Fruit fly (Drosophila melanogaster) whole organism, embryonic: ENCODE measurements around the gene CG12439.

ENCODE experiments used
- Ada2b ChIP-seq: fragments of 200-800 bp; sonication (Bioruptor generic); IDR thresholded peaks from 2 replicates; pipeline ENCODE4 v1.3.6; 2022; ENCODE audit warnings: missing biosample characterization, missing genetic modification characterization
- Blimp-1 ChIP-seq: fragments of 200-800 bp; sonication (Bioruptor generic); optimal IDR thresholded peaks from 3 replicates; lab custom pipeline; 2018; ENCODE audit warnings: missing biosample characterization, missing genetic modification characterization, mild to moderate bottlenecking, moderate library complexity, missing genetic modification reagents
- CG10366 ChIP-seq: fragments of 200-800 bp; sonication (Bioruptor generic); IDR thresholded peaks from 2 replicates; pipeline ENCODE4 v1.3.6; 2022; ENCODE audit warnings: missing biosample characterization, missing genetic modification characterization
- CG10462 ChIP-seq: fragments of 200-800 bp; sonication (Bioruptor generic); optimal IDR thresholded peaks from 2 replicates; lab custom pipeline; 2016; ENCODE audit warnings: missing biosample characterization, missing genetic modification characterization
- CG11093 ChIP-seq: fragments of 200-800 bp; sonication (Bioruptor generic); IDR thresholded peaks from 3 replicates; pipeline ENCODE4 v1.3.6; 2022; ENCODE audit warnings: missing biosample characterization, missing genetic modification characterization
- CG11695 ChIP-seq: fragments of 200-800 bp; sonication (Bioruptor generic); IDR thresholded peaks from 3 replicates; pipeline ENCODE4 v1.3.6; 2022; ENCODE audit warnings: missing biosample characterization, missing genetic modification characterization
- CG11696 ChIP-seq: fragments of 200-800 bp; sonication (Bioruptor generic); IDR thresholded peaks from 2 replicates; pipeline ENCODE4 v1.3.6; 2022; ENCODE audit warnings: missing biosample characterization, missing genetic modification characterization
- CG12659 ChIP-seq: fragments of 200-800 bp; sonication (Bioruptor generic); optimal IDR thresholded peaks from 3 replicates; lab custom pipeline; 2017; ENCODE audit warnings: mild to moderate bottlenecking, missing biosample characterization, missing genetic modification reagents, missing genetic modification characterization
- CG13624 ChIP-seq: fragments of 200-800 bp; sonication (Bioruptor generic); optimal IDR thresholded peaks from 2 replicates; lab custom pipeline; 2016; ENCODE audit warnings: missing biosample characterization, missing genetic modification characterization
- CG15601 ChIP-seq: fragments of 200-800 bp; sonication (Bioruptor generic); optimal IDR thresholded peaks from 3 replicates; lab custom pipeline; 2019; ENCODE audit warnings: missing biosample characterization, mild to moderate bottlenecking, missing genetic modification characterization, moderate library complexity
- CG2199 ChIP-seq: fragments of 200-800 bp; sonication (Bioruptor generic); IDR thresholded peaks from 3 replicates; pipeline ENCODE4 v1.3.6; 2022; ENCODE audit warnings: missing biosample characterization, missing genetic modification characterization
- CG2202 ChIP-seq: fragments of 200-800 bp; sonication (Bioruptor generic); optimal IDR thresholded peaks from 2 replicates; lab custom pipeline; 2018; ENCODE audit warnings: missing biosample characterization, mild to moderate bottlenecking, missing genetic modification characterization
- CG32767 ChIP-seq: fragments of 200-800 bp; sonication (Bioruptor generic); IDR thresholded peaks from 2 replicates; pipeline ENCODE4 v1.3.6; 2022; ENCODE audit warnings: missing biosample characterization, missing genetic modification characterization
- CG3281 ChIP-seq: fragments of 200-800 bp; sonication (Bioruptor generic); optimal IDR thresholded peaks from 3 replicates; lab custom pipeline; 2017; ENCODE audit warnings: missing biosample characterization, mild to moderate bottlenecking, missing genetic modification characterization
- CG4820 ChIP-seq: fragments of 200-800 bp; sonication (Bioruptor generic); optimal IDR thresholded peaks from 3 replicates; lab custom pipeline; 2016; ENCODE audit warnings: missing biosample characterization, missing genetic modification characterization
- CG5245 ChIP-seq: fragments of 200-800 bp; sonication (Bioruptor generic); optimal IDR thresholded peaks from 3 replicates; lab custom pipeline; 2016; ENCODE audit warnings: missing biosample characterization, missing genetic modification characterization
- CG9932 ChIP-seq: fragments of 200-800 bp; sonication (Bioruptor generic); IDR thresholded peaks from 2 replicates; pipeline ENCODE4 v1.3.6; 2022; ENCODE audit warnings: missing biosample characterization, missing genetic modification characterization
- Camta ChIP-seq: fragments of 200-800 bp; sonication (Bioruptor generic); optimal IDR thresholded peaks from 2 replicates; lab custom pipeline; 2016; ENCODE audit warnings: missing biosample characterization, missing genetic modification characterization
- Dek ChIP-seq: fragments of 200-800 bp; sonication (Bioruptor generic); optimal IDR thresholded peaks from 3 replicates; lab custom pipeline; 2019; ENCODE audit warnings: missing biosample characterization, mild to moderate bottlenecking, missing genetic modification characterization, moderate library complexity
- Ets65A ChIP-seq: fragments of 200-800 bp; sonication (Bioruptor generic); peaks from one replicate; lab custom pipeline; 2016; ENCODE audit warnings: missing biosample characterization, missing genetic modification characterization
- Hand ChIP-seq: fragments of 200-800 bp; sonication (Bioruptor generic); optimal IDR thresholded peaks from 2 replicates; lab custom pipeline; 2017; ENCODE audit warnings: mild to moderate bottlenecking, missing biosample characterization, missing genetic modification reagents, missing genetic modification characterization
- Hmx ChIP-seq: fragments of 200-800 bp; sonication (Bioruptor generic); optimal IDR thresholded peaks from 2 replicates; lab custom pipeline; 2016; ENCODE audit warnings: missing biosample characterization, missing genetic modification characterization
- NC2α ChIP-seq: fragments of 200-800 bp; sonication (Bioruptor generic); optimal IDR thresholded peaks from 2 replicates; lab custom pipeline; 2016; ENCODE audit warnings: missing biosample characterization, missing genetic modification characterization
- Neu2 ChIP-seq: fragments of 200-800 bp; sonication (Bioruptor generic); optimal IDR thresholded peaks from 3 replicates; lab custom pipeline; 2016; ENCODE audit warnings: missing biosample characterization, missing genetic modification characterization, borderline replicate concordance
- Nf-YB ChIP-seq: fragments of 200-800 bp; sonication (Bioruptor generic); optimal IDR thresholded peaks from 3 replicates; lab custom pipeline; 2019; ENCODE audit warnings: missing biosample characterization, mild to moderate bottlenecking, missing genetic modification characterization, moderate library complexity
- NfI ChIP-seq: fragments of 200-800 bp; sonication (Bioruptor generic); optimal IDR thresholded peaks from 3 replicates; lab custom pipeline; 2018; ENCODE audit warnings: missing biosample characterization, mild to moderate bottlenecking, missing genetic modification characterization, moderate library complexity
- Opbp ChIP-seq: fragments of 200-800 bp; sonication (Bioruptor generic); IDR thresholded peaks from 3 replicates; pipeline ENCODE4 v1.3.6; 2022; ENCODE audit warnings: missing biosample characterization, missing genetic modification characterization; ENCODE audit not compliant: partially characterized antibody
- PHDP ChIP-seq: fragments of 200-800 bp; sonication (Bioruptor generic); optimal IDR thresholded peaks from 3 replicates; lab custom pipeline; 2018; ENCODE audit warnings: missing biosample characterization, mild to moderate bottlenecking, missing genetic modification characterization, moderate library complexity
- Ravus ChIP-seq: fragments of 200-800 bp; sonication (Bioruptor generic); IDR thresholded peaks from 2 replicates; pipeline ENCODE4 v1.3.6; 2022; ENCODE audit warnings: missing biosample characterization, missing genetic modification characterization
- Six4 ChIP-seq: fragments of 200-800 bp; sonication (Bioruptor generic); optimal IDR thresholded peaks from 2 replicates; lab custom pipeline; 2016; ENCODE audit warnings: missing biosample characterization, missing genetic modification characterization
- Sry-δ ChIP-seq: fragments of 200-800 bp; sonication (Bioruptor generic); optimal IDR thresholded peaks from 2 replicates; lab custom pipeline; 2016; ENCODE audit warnings: missing biosample characterization, missing genetic modification characterization
- Stat92E ChIP-seq, 3 experiments: fragments of >200 bp in 2 of 3; fragments of 200-800 bp in 1 of 3; sonication (Bioruptor generic) in 1 of 3; optimal IDR thresholded peaks; 2 replicates each; lab custom pipeline; 2017 to 2019; ENCODE audit warnings: missing biosample characterization in 3 of 3, missing genetic modification characterization in 3 of 3, mild to moderate bottlenecking in 1 of 3, moderate library complexity in 1 of 3
- btn ChIP-seq: fragments of 200-800 bp; sonication (Bioruptor generic); optimal IDR thresholded peaks from 2 replicates; lab custom pipeline; 2016; ENCODE audit warnings: missing biosample characterization, missing genetic modification characterization
- chinmo ChIP-seq: fragments of 200-800 bp; sonication (Bioruptor generic); IDR thresholded peaks from 4 replicates; pipeline ENCODE4 v1.3.6; 2022; ENCODE audit warnings: missing biosample characterization, missing genetic modification characterization; ENCODE audit not compliant: partially characterized antibody
- chm ChIP-seq: fragments of 200-800 bp; sonication (Bioruptor generic); IDR thresholded peaks from 2 replicates; pipeline ENCODE4 v1.3.6; 2022; ENCODE audit warnings: missing biosample characterization, missing genetic modification characterization
- crol ChIP-seq: fragments of 200-800 bp; sonication (Bioruptor generic); IDR thresholded peaks from 2 replicates; pipeline ENCODE4 v1.3.6; 2022; ENCODE audit warnings: missing biosample characterization, missing genetic modification characterization
- dmrt99B ChIP-seq: fragments of 200-800 bp; sonication (Bioruptor generic); optimal IDR thresholded peaks from 2 replicates; lab custom pipeline; 2018; ENCODE audit warnings: missing biosample characterization, mild to moderate bottlenecking, missing genetic modification characterization, moderate library complexity
- emc ChIP-seq: fragments of 200-800 bp; sonication (Bioruptor generic); optimal IDR thresholded peaks from 2 replicates; lab custom pipeline; 2016; ENCODE audit warnings: missing biosample characterization, missing genetic modification characterization
- exex ChIP-seq: fragments of 200-800 bp; sonication (Bioruptor generic); optimal IDR thresholded peaks from 4 replicates; lab custom pipeline; 2018; ENCODE audit warnings: missing biosample characterization, mild to moderate bottlenecking, missing genetic modification characterization, moderate library complexity
- grn ChIP-seq: fragments of 200-800 bp; sonication (Bioruptor generic); optimal IDR thresholded peaks from 3 replicates; lab custom pipeline; 2017; ENCODE audit warnings: missing biosample characterization, missing genetic modification characterization
- lov ChIP-seq, 2 experiments: fragments of 200-800 bp in 1 of 2; fragments of >200 bp in 1 of 2; sonication (Bioruptor generic) in 1 of 2; IDR thresholded peaks in 1 of 2; optimal IDR thresholded peaks in 1 of 2; 2 replicates in 1 of 2; 3 replicates in 1 of 2; pipeline versions ENCODE4 v1.3.6 to Lab custom; 2017 to 2022; ENCODE audit warnings: missing biosample characterization in 1 of 2, missing genetic modification characterization in 1 of 2
- mirr ChIP-seq: fragments of 200-800 bp; sonication (Bioruptor generic); optimal IDR thresholded peaks from 3 replicates; lab custom pipeline; 2018; ENCODE audit warnings: missing biosample characterization, mild to moderate bottlenecking, missing genetic modification characterization
- peb ChIP-seq: fragments of 200-800 bp; sonication (Bioruptor generic); IDR thresholded peaks from 2 replicates; pipeline ENCODE4 v1.3.6; 2022; ENCODE audit warnings: missing biosample characterization, missing genetic modification characterization
- sd ChIP-seq: fragments of 200-800 bp; sonication (Bioruptor generic); optimal IDR thresholded peaks from 3 replicates; lab custom pipeline; 2018; ENCODE audit warnings: missing biosample characterization, mild to moderate bottlenecking, missing genetic modification characterization, moderate library complexity
- sisA ChIP-seq: fragments of 200-800 bp; sonication (Bioruptor generic); IDR thresholded peaks from 2 replicates; pipeline ENCODE4 v1.3.6; 2022; ENCODE audit warnings: missing biosample characterization, missing genetic modification characterization
- so ChIP-seq: fragments of 200-800 bp; sonication (Bioruptor generic); IDR thresholded peaks from 3 replicates; pipeline ENCODE4 v1.3.6; 2022; ENCODE audit warnings: missing biosample characterization, missing genetic modification characterization
- sug ChIP-seq: fragments of 200-800 bp; optimal IDR thresholded peaks from 2 replicates; lab custom pipeline; 2019; ENCODE audit warnings: missing biosample characterization, mild to moderate bottlenecking, missing genetic modification characterization, moderate library complexity
- vnd ChIP-seq: fragments of 200-800 bp; sonication (Bioruptor generic); IDR thresholded peaks from 3 replicates; pipeline ENCODE4 v1.3.6; 2022; ENCODE audit warnings: missing biosample characterization, missing genetic modification characterization; ENCODE audit not compliant: partially characterized antibody
- wdn ChIP-seq: fragments of 200-800 bp; sonication (Bioruptor generic); IDR thresholded peaks from 2 replicates; pipeline ENCODE4 v1.3.6; 2022; ENCODE audit warnings: missing biosample characterization, missing genetic modification characterization

Gene CG12439

DNA sequence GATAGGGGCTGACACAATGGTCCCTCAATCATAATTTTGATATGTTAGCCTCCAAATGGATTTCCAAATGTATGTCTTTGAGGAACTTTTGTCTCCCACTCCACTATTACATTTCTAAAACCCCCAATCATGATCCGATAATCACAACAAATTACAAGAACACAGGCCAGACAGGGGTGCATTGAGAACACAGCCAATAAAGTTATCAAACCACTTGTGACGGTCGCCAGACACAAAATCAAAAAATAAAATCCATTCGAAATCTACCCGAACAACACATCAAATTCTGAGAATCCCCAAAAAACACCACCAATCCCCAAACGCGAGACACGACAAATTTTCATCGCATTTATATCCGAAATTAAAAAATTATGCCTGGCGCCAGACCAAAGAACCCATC lies 46.8 kb downstream of the CG12439 start (continued):
- TF ChIP-seq vnd (GFP tag; lab: Robert Waterston, UW) (no peak), PHDP (tag; lab: Kevin White, UChicago) (no peak), Nf-YB (no peak), CG11093 (GFP tag; lab: Robert Waterston, UW) (no peak), CG2202 (tag; lab: Kevin White, UChicago) (no peak), Camta (GFP tag; lab: Kevin White, UChicago) (no peak), chm (GFP tag; lab: Robert Waterston, UW) (peak; percentile 23; the same call in 1 of the 2 replicates), CG15601 (tag; lab: Kevin White, UChicago) (no peak), CG11695 (GFP tag; lab: Robert Waterston, UW) (no peak), CG32767 (no peak), chinmo (0 out of 4 replicates have a peak, but pooled peaks have one; percentile 12), dmrt99B (tag; lab: Kevin White, UChicago) (no peak), CG3281 (GFP tag; lab: Kevin White, UChicago) (no peak), Hmx (GFP tag; lab: Kevin White, UChicago) (no peak), Ada2b (GFP tag; lab: Robert Waterston, UW) (no peak), CG13624 (GFP tag; lab: Kevin White, UChicago) (no peak), so (GFP tag; lab: Robert Waterston, UW) (peak; percentile 30; the same call in 1 of the 3 replicates), CG12659 (GFP tag; lab: Kevin White, UChicago) (no peak), CG4820 (GFP tag; lab: Kevin White, UChicago) (no peak), NfI (GFP tag; lab: Kevin White, UChicago) (no peak), Ets65A (GFP tag; lab: Kevin White, UChicago) (no peak), NC2α (GFP tag; lab: Kevin White, UChicago) (no peak), wdn (GFP tag; lab: Robert Waterston, UW) (no peak), Dek (tag; lab: Kevin White, UChicago) (no peak), grn (GFP tag; lab: Kevin White, UChicago) (peak; percentile 96), peb (GFP tag; lab: Robert Waterston, UW) (no peak), CG11696 (GFP tag; lab: Robert Waterston, UW) (peak; percentile 27; the same call in 1 of the 2 replicates), CG5245 (GFP tag; lab: Kevin White, UChicago) (no peak), Opbp (GFP tag; lab: Robert Waterston, UW) (no peak), Stat92E (GFP tag; optimal IDR thresholded peaks at IDR 0.05; lab: Kevin White, UChicago) (peak in 1 of 3 experiments; percentile 75), Hand (no peak), CG10462 (GFP tag; lab: Kevin White, UChicago) (no peak), sug (tag; lab: Kevin White, UChicago) (peak; percentile 12), lov (optimal IDR thresholded peaks at IDR 0.05; lab: Kevin White, UChicago) (no peak), lov (GFP tag; IDR thresholded peaks at IDR 0.05; lab: Robert Waterston, UW) (no peak), Blimp-1 (no peak), emc (GFP tag; lab: Kevin White, UChicago) (no peak), CG9932 (no peak), Ravus (GFP tag; lab: Robert Waterston, UW) (no peak), exex (tag; lab: Kevin White, UChicago) (peak; percentile 19), CG2199 (GFP tag; lab: Robert Waterston, UW) (peak; percentile 74; the same call in 2 of the 3 replicates), sd (tag; lab: Kevin White, UChicago) (peak; percentile 56), Six4 (no peak), mirr (peak; percentile 8), CG10366 (no peak), sisA (no peak), Neu2 (no peak), Sry-δ (no peak), crol (peak; percentile 33; the same call in 1 of the 2 replicates), btn (GFP tag; lab: Kevin White, UChicago) (no peak)
- TF ChIP-seq, all 482 proteins: peak for 16
